Fruit fly (Drosophila melanogaster) whole organism, prepupa: ENCODE measurements around the gene Spn28Da.

Source experiments
- Blimp-1 ChIP-seq: fragments of 200-800 bp; sonication (Bioruptor generic); optimal IDR thresholded peaks from 3 replicates; lab custom pipeline; 2017; ENCODE audit warnings: missing biosample characterization, missing genetic modification characterization, mild to moderate bottlenecking, moderate library complexity, missing genetic modification reagents
- CG10669 ChIP-seq: fragments of 200-800 bp; sonication (Bioruptor generic); optimal IDR thresholded peaks from 3 replicates; lab custom pipeline; 2018; ENCODE audit warnings: missing biosample characterization, mild to moderate bottlenecking, missing genetic modification characterization, moderate library complexity
- CG11762 ChIP-seq: fragments of 200-800 bp; sonication (Bioruptor generic); optimal IDR thresholded peaks from 3 replicates; lab custom pipeline; 2016; ENCODE audit warnings: missing biosample characterization, missing genetic modification characterization; ENCODE audit not compliant: insufficient read depth
- CG11902 ChIP-seq: fragments of 200-800 bp; sonication (Bioruptor generic); optimal IDR thresholded peaks from 3 replicates; lab custom pipeline; 2016; ENCODE audit warnings: missing biosample characterization, missing genetic modification characterization
- CG1621 ChIP-seq: fragments of 200-800 bp; sonication (Bioruptor generic); optimal IDR thresholded peaks from 3 replicates; lab custom pipeline; 2018; ENCODE audit warnings: missing biosample characterization, mild to moderate bottlenecking, missing genetic modification characterization
- CG16779 ChIP-seq: fragments of 200-800 bp; sonication (Bioruptor generic); optimal IDR thresholded peaks from 3 replicates; lab custom pipeline; 2017; ENCODE audit warnings: missing biosample characterization, mild to moderate bottlenecking, missing genetic modification characterization
- CG31627 ChIP-seq: fragments of 200-800 bp; sonication (Bioruptor generic); optimal IDR thresholded peaks from 3 replicates; lab custom pipeline; 2016; ENCODE audit warnings: missing biosample characterization, missing genetic modification characterization
- CG32006 ChIP-seq: fragments of 200-800 bp; sonication (Bioruptor generic); optimal IDR thresholded peaks from 3 replicates; lab custom pipeline; 2017; ENCODE audit warnings: missing biosample characterization, mild to moderate bottlenecking, missing genetic modification characterization
- CG34406 ChIP-seq: fragments of 200-800 bp; sonication (Bioruptor generic); optimal IDR thresholded peaks from 3 replicates; lab custom pipeline; 2016; ENCODE audit warnings: missing biosample characterization, missing genetic modification characterization
- CG3919 ChIP-seq: fragments of 200-800 bp; sonication (Bioruptor generic); optimal IDR thresholded peaks from 3 replicates; lab custom pipeline; 2016; ENCODE audit warnings: missing biosample characterization, missing genetic modification characterization
- CG4318 ChIP-seq: fragments of 200-800 bp; sonication (Bioruptor generic); optimal IDR thresholded peaks from 3 replicates; lab custom pipeline; 2017; ENCODE audit warnings: missing biosample characterization, mild to moderate bottlenecking, missing genetic modification characterization
- CG6163 ChIP-seq: fragments of 200-800 bp; sonication (Bioruptor generic); IDR thresholded peaks from 3 replicates; pipeline ENCODE4 v1.3.6; 2022; ENCODE audit warnings: missing biosample characterization, missing genetic modification characterization
- CG6276 ChIP-seq: fragments of 200-800 bp; sonication (Bioruptor generic); optimal IDR thresholded peaks from 2 replicates; lab custom pipeline; 2017; ENCODE audit warnings: missing biosample characterization, mild to moderate bottlenecking, missing genetic modification characterization
- CG6792 ChIP-seq: fragments of 200-800 bp; sonication (Bioruptor generic); optimal IDR thresholded peaks from 3 replicates; lab custom pipeline; 2016; ENCODE audit warnings: missing biosample characterization, missing genetic modification characterization
- CG6808 ChIP-seq: fragments of 200-800 bp; sonication (Bioruptor generic); optimal IDR thresholded peaks from 3 replicates; lab custom pipeline; 2017; ENCODE audit warnings: missing biosample characterization, missing genetic modification characterization, mild to moderate bottlenecking, moderate library complexity, missing genetic modification reagents
- CG6854 ChIP-seq: fragments of 200-800 bp; sonication (Bioruptor generic); optimal IDR thresholded peaks from 2 replicates; lab custom pipeline; 2017; ENCODE audit warnings: missing biosample characterization, mild to moderate bottlenecking, missing genetic modification characterization
- CG7368 ChIP-seq: fragments of 200-800 bp; sonication (Bioruptor generic); optimal IDR thresholded peaks from 3 replicates; lab custom pipeline; 2016; ENCODE audit warnings: missing biosample characterization, missing genetic modification characterization
- CG8319 ChIP-seq: fragments of 200-800 bp; sonication (Bioruptor generic); optimal IDR thresholded peaks from 3 replicates; lab custom pipeline; 2016; ENCODE audit warnings: missing biosample characterization, missing genetic modification characterization
- Eip75B ChIP-seq: fragments of 200-800 bp; sonication (Bioruptor generic); optimal IDR thresholded peaks from 3 replicates; lab custom pipeline; 2016; ENCODE audit warnings: missing biosample characterization, missing genetic modification characterization
- Eip78C ChIP-seq: fragments of 200-800 bp; sonication (Bioruptor generic); peaks from one replicate; lab custom pipeline; 2016; ENCODE audit warnings: missing biosample characterization, missing genetic modification characterization
- Eip93F ChIP-seq: fragments of 200-800 bp; sonication (Bioruptor generic); optimal IDR thresholded peaks from 2 replicates; lab custom pipeline; 2016; ENCODE audit warnings: missing biosample characterization, mild to moderate bottlenecking, missing genetic modification characterization
- Ets21C ChIP-seq: fragments of 200-800 bp; sonication (Bioruptor generic); optimal IDR thresholded peaks from 3 replicates; lab custom pipeline; 2016; ENCODE audit warnings: missing biosample characterization, missing genetic modification characterization
- Ets96B ChIP-seq: fragments of 200-800 bp; optimal IDR thresholded peaks from 2 replicates; lab custom pipeline; 2019; ENCODE audit warnings: missing biosample characterization, mild to moderate bottlenecking, missing genetic modification characterization, moderate library complexity
- Hr38 ChIP-seq: sonication (Bioruptor generic); optimal IDR thresholded peaks from 2 replicates; lab custom pipeline; 2016; ENCODE audit warnings: missing biosample characterization, missing genetic modification characterization
- Hr39 ChIP-seq: fragments of 200-800 bp; sonication (Bioruptor generic); optimal IDR thresholded peaks from 2 replicates; lab custom pipeline; 2016; ENCODE audit warnings: missing biosample characterization, missing genetic modification characterization
- Hr4 ChIP-seq: fragments of 200-800 bp; sonication (Bioruptor generic); optimal IDR thresholded peaks from 3 replicates; lab custom pipeline; 2016; ENCODE audit warnings: missing biosample characterization, missing genetic modification characterization
- Lpt ChIP-seq: fragments of 200-800 bp; sonication (Bioruptor generic); optimal IDR thresholded peaks from 3 replicates; lab custom pipeline; 2016; ENCODE audit warnings: missing biosample characterization, missing genetic modification characterization
- OdsH ChIP-seq: fragments of 200-800 bp; sonication (Bioruptor generic); optimal IDR thresholded peaks from 3 replicates; lab custom pipeline; 2016; ENCODE audit warnings: missing biosample characterization, missing genetic modification characterization
- Smox ChIP-seq: fragments of 200-800 bp; sonication (Bioruptor generic); optimal IDR thresholded peaks from 3 replicates; lab custom pipeline; 2016; ENCODE audit warnings: missing biosample characterization, missing genetic modification characterization
- Sox102F ChIP-seq: fragments of 200-800 bp; sonication (Bioruptor generic); optimal IDR thresholded peaks from 2 replicates; lab custom pipeline; 2016; ENCODE audit warnings: missing biosample characterization, mild to moderate bottlenecking, missing genetic modification characterization
- Sox14 ChIP-seq: fragments of 200-800 bp; sonication (Bioruptor generic); optimal IDR thresholded peaks from 3 replicates; lab custom pipeline; 2016; ENCODE audit warnings: missing biosample characterization, missing genetic modification characterization
- Sox15 ChIP-seq: fragments of 200-800 bp; sonication (Bioruptor generic); optimal IDR thresholded peaks from 3 replicates; lab custom pipeline; 2016; ENCODE audit warnings: missing biosample characterization, missing genetic modification characterization
- achi ChIP-seq: fragments of 200-800 bp; sonication (Bioruptor generic); optimal IDR thresholded peaks from 3 replicates; lab custom pipeline; 2016; ENCODE audit warnings: missing biosample characterization, missing genetic modification characterization
- cyc ChIP-seq: fragments of 200-800 bp; sonication (Bioruptor generic); optimal IDR thresholded peaks from 3 replicates; lab custom pipeline; 2016; ENCODE audit warnings: missing biosample characterization, missing genetic modification characterization
- dac ChIP-seq: fragments of 200-800 bp; sonication (Bioruptor generic); optimal IDR thresholded peaks from 2 replicates; lab custom pipeline; 2017; ENCODE audit warnings: missing biosample characterization, mild to moderate bottlenecking, missing genetic modification characterization
- eg ChIP-seq: fragments of 200-800 bp; sonication (Bioruptor generic); IDR thresholded peaks from 3 replicates; pipeline ENCODE4 v1.3.6; 2022; ENCODE audit warnings: missing biosample characterization, missing genetic modification characterization
- fd59A ChIP-seq: fragments of 200-800 bp; sonication (Bioruptor generic); optimal IDR thresholded peaks from 2 replicates; lab custom pipeline; 2017; ENCODE audit warnings: missing biosample characterization, mild to moderate bottlenecking, missing genetic modification characterization, missing genetic modification reagents
- fd85E ChIP-seq: fragments of 200-800 bp; sonication (Bioruptor generic); optimal IDR thresholded peaks from 3 replicates; lab custom pipeline; 2016; ENCODE audit warnings: missing biosample characterization, missing genetic modification characterization
- fkh ChIP-seq: fragments of 200-800 bp; sonication (Bioruptor generic); optimal IDR thresholded peaks from 3 replicates; lab custom pipeline; 2017; ENCODE audit warnings: missing biosample characterization, mild to moderate bottlenecking, missing genetic modification characterization, moderate library complexity
- pdm3 ChIP-seq: fragments of 200-800 bp; sonication (Bioruptor generic); optimal IDR thresholded peaks from 3 replicates; lab custom pipeline; 2016; ENCODE audit warnings: missing biosample characterization, missing genetic modification characterization
- salr ChIP-seq, 2 experiments: fragments of 200-800 bp; sonication (Bioruptor generic); optimal IDR thresholded peaks; 3 replicates each; lab custom pipeline; 2016 to 2018; ENCODE audit warnings: missing biosample characterization in 2 of 2, missing genetic modification characterization in 2 of 2, mild to moderate bottlenecking in 1 of 2
- spab ChIP-seq: fragments of 200-800 bp; sonication (Bioruptor generic); optimal IDR thresholded peaks from 2 replicates; lab custom pipeline; 2017; ENCODE audit warnings: missing biosample characterization, mild to moderate bottlenecking, missing genetic modification characterization, missing genetic modification reagents
- topi ChIP-seq: fragments of 200-800 bp; sonication (Bioruptor generic); optimal IDR thresholded peaks from 3 replicates; lab custom pipeline; 2016; ENCODE audit warnings: missing biosample characterization, missing genetic modification characterization
- vri ChIP-seq: fragments of 200-800 bp; sonication (Bioruptor generic); optimal IDR thresholded peaks from 3 replicates; lab custom pipeline; 2016; ENCODE audit warnings: missing biosample characterization, mild to moderate bottlenecking, missing genetic modification characterization

The Spn28Da gene

DNA sequence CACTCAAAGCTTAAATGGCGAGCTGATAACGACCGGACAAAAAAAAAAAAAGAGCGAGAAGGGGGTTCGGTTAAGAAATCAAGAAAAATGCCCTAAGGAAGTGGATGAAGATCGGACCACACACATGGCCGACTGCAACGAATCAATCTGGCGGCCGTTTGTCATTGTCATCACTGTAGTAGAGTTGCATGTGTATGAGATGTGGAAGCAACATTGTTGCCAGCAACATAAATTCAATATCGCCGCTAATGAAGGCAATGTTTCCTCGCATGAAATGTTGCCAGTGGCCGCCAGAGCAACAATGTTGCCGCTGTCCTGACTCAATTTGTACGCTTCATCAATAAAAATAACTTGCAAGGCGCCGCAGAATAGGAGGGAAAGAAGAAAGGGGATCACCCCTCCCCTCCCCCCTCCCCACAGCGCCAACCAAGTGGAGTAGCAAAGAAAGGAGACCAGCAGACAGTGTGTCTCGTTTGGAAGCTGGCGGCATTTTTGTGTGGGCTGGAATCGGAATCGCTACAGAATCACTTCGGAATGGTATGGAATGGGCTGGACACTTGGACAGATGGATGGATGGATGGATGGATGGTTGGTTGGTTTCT lies 26.1 kb upstream of the Spn28Da start (continued):
- TF ChIP-seq vri (GFP tag; lab: Kevin White, UChicago) (no peak), CG6792 (no peak), Ets96B (tag; lab: Kevin White, UChicago) (no peak), fd85E (GFP tag; lab: Kevin White, UChicago) (no peak), salr (GFP tag; optimal IDR thresholded peaks at IDR 0.05; lab: Kevin White, UChicago) (no peak), CG1621 (tag; lab: Kevin White, UChicago) (no peak), Eip93F (GFP tag; lab: Kevin White, UChicago) (no peak), eg (GFP tag; lab: Robert Waterston, UW) (peak; percentile 45; the same call in 1 of the 3 replicates), Sox102F (GFP tag; lab: Kevin White, UChicago) (no peak), Lpt (GFP tag; lab: Kevin White, UChicago) (no peak), Blimp-1 (GFP tag; lab: Kevin White, UChicago) (no peak), fkh (GFP tag; lab: Kevin White, UChicago) (no peak), CG6854 (GFP tag; lab: Kevin White, UChicago) (peak; percentile 30), CG3919 (GFP tag; lab: Kevin White, UChicago) (no peak), Hr38 (GFP tag; lab: Kevin White, UChicago) (no peak), CG6163 (GFP tag; lab: Robert Waterston, UW) (no peak; the same call in 2 of the 3 replicates), CG32006 (GFP tag; lab: Kevin White, UChicago) (peak; percentile 30), CG10669 (GFP tag; lab: Kevin White, UChicago) (no peak), Ets21C (GFP tag; lab: Kevin White, UChicago) (no peak), CG31627 (GFP tag; lab: Kevin White, UChicago) (no peak), CG8319 (GFP tag; lab: Kevin White, UChicago) (no peak)

DNA sequence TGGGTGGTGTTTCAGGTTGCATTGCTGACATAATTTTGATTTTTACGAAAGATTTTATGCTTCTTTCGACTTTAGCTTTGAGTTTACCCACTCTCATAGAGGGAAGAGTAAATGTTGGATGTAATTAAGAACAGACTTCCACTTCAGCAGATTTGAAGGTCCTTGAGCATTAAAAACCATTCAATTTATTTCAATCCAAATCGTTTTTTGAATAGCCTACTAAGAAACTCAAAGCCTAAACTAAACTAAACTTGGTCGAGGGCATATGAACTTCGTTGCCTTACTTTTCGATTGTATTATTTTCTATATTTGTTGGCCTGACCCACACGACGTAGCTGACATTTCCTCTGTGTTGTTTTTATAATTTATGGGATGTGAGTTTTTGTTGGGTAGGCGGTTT lies 23.9 kb upstream of the Spn28Da start:
- TF ChIP-seq Eip78C (GFP tag; lab: Kevin White, UChicago) (peak; percentile 5), dac (GFP tag; lab: Kevin White, UChicago) (no peak)

DNA sequence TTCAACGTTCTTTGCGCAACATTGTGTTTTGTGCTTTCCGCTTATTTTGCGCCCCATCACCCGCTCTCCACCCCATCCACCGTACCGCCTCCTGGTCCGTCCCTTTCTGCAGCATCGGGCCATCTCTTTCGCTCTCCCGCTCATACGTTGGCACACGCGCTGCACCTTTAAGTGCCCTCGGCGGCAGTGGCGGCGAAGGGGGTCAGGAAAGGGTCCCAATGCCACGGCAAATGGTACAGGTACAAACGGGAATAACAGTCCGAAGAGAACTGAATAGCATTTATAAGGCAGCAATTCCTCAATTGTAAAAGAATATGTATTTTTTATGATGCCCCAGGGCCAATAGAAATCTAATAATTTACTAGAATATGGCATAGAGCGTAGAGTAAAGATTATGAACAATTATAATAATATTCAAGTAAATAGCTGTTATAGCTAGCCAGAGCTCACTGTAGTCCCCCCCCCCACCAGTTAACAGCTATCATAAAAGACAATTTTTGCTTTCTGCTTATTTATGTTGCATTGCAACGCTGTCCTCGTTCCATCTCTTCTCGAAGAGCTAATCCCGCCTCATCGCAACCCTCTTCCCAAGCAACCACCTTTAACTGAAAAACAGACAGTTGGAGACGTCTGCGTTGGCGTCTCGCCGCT lies 22.4 kb upstream of the Spn28Da start:
- TF ChIP-seq CG6163 (GFP tag; lab: Robert Waterston, UW) (0 out of 3 replicates have a peak, but pooled peaks have one; percentile 27), Sox15 (GFP tag; lab: Kevin White, UChicago) (no peak), CG6808 (peak; percentile 38), topi (GFP tag; lab: Kevin White, UChicago) (no peak), CG3919 (GFP tag; lab: Kevin White, UChicago) (no peak), Hr38 (GFP tag; lab: Kevin White, UChicago) (no peak), OdsH (GFP tag; lab: Kevin White, UChicago) (peak; percentile 38), CG4318 (no peak), Eip75B (GFP tag; lab: Kevin White, UChicago) (peak; percentile 54), CG8319 (GFP tag; lab: Kevin White, UChicago) (no peak), CG6792 (peak; percentile 42), CG16779 (tag; lab: Kevin White, UChicago) (no peak), dac (GFP tag; lab: Kevin White, UChicago) (no peak), cyc (no peak), CG7368 (GFP tag; lab: Kevin White, UChicago) (no peak), Eip93F (GFP tag; lab: Kevin White, UChicago) (no peak), spab (GFP tag; lab: Kevin White, UChicago) (peak; percentile 12), vri (GFP tag; lab: Kevin White, UChicago) (no peak), Hr39 (GFP tag; lab: Kevin White, UChicago) (peak; percentile 44), Hr4 (GFP tag; lab: Kevin White, UChicago) (no peak), achi (GFP tag; lab: Kevin White, UChicago) (peak; percentile 19), Ets21C (GFP tag; lab: Kevin White, UChicago) (peak; percentile 17), fd59A (GFP tag; lab: Kevin White, UChicago) (peak; percentile 68), Smox (GFP tag; lab: Kevin White, UChicago) (peak; percentile 39), Eip78C (GFP tag; lab: Kevin White, UChicago) (peak; percentile 68), CG11902 (GFP tag; lab: Kevin White, UChicago) (no peak), CG34406 (peak; percentile 43), CG32006 (GFP tag; lab: Kevin White, UChicago) (no peak), CG6854 (GFP tag; lab: Kevin White, UChicago) (no peak), Sox14 (GFP tag; lab: Kevin White, UChicago) (peak; percentile 3), Blimp-1 (GFP tag; lab: Kevin White, UChicago) (no peak), CG11762 (GFP tag; lab: Kevin White, UChicago) (no peak), CG6276 (GFP tag; lab: Kevin White, UChicago) (no peak), pdm3 (GFP tag; lab: Kevin White, UChicago) (peak; percentile 34), fd85E (GFP tag; lab: Kevin White, UChicago) (no peak)
